Worm (Caenorhabditis elegans): Measurements from ENCODE around the gene pgp-12.

DNA sequence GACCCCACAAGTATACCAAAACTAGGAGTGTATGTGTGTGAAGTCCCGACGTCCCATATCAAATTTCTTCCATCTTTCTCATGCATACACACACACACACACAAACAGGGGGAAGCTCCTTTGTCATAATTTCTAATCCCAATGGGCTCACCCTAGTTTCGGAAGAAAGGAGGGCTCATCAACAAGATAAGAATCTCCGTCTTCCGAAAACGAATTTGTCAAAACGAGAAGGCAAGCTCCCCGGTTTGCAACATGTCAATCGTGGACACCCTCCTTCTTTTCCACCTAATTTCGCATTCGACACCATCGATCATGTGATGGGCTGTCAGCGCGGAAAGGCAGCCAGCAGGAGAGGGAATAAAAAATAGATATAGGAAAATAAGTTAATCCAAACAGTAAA lies 41.3 kb upstream of the pgp-12 start:
- TF ChIP-seq ama-1 (optimal IDR thresholded peaks at IDR 0.05) (no peak), daf-12 (tag; optimal IDR thresholded peaks at IDR 0.05) (no peak), skn-1 (tag; optimal IDR thresholded peaks at IDR 0.05) (no peak), elt-1 (tag; optimal IDR thresholded peaks at IDR 0.05) (peak; percentile 87), nhr-11 (tag; optimal IDR thresholded peaks at IDR 0.05) (no peak), egl-27 (tag; optimal IDR thresholded peaks at IDR 0.05) (no peak), pha-4 (tag; optimal IDR thresholded peaks at IDR 0.05) (no peak), pqm-1 (tag; optimal IDR thresholded peaks at IDR 0.05) (no peak)

Measured in whole organism, L3 larva.